Fruit fly (Drosophila melanogaster): Measurements from ENCODE around the gene CG43134.

CG43134 gene

DNA sequence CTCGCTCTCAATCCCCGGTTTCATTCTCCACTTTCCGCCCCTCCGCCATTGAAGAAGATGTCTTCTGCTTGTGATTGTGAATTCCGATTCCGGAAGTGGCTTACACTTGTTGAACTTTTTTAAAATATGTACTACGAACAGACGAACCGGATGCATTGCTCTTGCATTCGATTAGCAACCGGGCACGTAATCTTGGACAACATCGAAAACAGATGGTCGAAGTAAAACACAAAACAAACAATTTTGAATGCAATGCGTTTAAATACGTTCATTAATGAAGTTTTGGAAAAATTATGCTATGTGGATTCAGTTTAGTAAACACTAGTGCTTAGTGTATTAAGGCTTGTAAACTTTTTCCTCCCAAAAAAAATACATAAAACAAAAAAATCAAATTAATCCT is 1.1 kb upstream of the CG43134 start, which contains the start of gene Muc4B:
TSS of gene Muc4B (minus strand) at position 101 of the 400 bp plus-strand sequence.
- TF ChIP-seq CG17801 (GFP tag; optimal IDR thresholded peaks at IDR 0.05; ENCODE audit: partially characterized antibody) = no peak

DNA sequence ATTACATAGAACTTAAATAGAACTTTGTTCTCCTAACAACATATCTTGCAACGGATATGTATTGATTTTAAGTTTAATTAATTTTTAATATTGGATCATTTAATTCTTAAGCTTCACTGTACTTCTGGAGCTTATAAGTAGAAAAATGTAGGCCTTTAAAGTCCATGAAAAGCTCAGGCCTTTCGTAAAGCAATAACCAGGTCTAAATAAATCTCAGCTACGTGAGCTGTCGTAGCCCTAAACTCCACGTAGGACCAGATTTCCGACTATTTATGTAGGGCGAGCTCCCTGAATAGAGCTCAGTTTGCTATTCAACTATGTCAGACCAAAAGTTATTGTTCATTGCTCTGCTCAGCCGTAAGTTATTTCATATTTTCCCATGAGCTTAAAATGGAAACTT is 964 bp downstream of the CG43134 start, which contains the start of gene CG43135:
TSS of gene CG43135 (plus strand) at position 301 of the 400 bp plus-strand sequence.
- no peak for TF ChIP-seq CG17801 (GFP tag; optimal IDR thresholded peaks at IDR 0.05; ENCODE audit: partially characterized antibody)

DNA sequence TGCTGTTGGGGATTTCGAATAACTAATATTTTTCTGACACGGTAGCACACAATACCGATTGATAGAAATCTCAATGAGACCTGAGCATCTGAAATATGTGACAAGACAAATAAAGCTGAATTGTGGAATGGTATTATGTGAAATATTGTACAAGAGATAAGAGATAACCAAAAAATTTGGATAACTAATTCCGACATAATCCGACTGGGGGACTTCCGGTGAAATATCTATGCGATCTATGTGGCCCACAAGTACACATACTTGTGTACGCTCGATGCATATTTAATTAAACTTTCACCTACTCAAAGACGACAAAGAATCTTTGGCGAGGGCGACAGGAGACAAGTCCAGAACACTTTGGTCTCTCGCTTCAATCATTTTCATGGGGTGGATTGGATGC is 5.6 kb downstream of the CG43134 start, which contains the start of gene CG15576:
TSS of gene CG15576 (minus strand) at position 101 of the 400 bp plus-strand sequence.
- TF ChIP-seq CG17801 (GFP tag; optimal IDR thresholded peaks at IDR 0.05; ENCODE audit: partially characterized antibody) = no peak

DNA sequence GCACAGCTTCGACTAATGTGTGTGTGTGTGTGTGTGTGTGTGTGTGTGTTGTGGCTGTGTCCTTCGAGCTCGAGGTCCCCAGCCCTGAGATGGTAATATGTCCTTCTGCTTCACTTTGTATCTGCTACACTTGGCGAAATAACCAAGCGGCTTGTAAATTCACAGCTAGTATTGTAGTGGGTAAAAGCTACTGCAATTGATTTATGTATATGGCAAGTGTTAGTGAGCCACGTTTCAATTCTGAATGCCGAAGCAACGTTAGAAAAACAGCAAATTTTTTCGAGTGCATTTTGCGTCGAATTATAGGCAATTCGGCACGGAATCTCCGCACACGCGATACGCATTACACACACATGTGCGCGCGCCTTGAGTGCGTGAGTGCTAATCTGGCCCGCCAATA is 15.5 kb downstream of the CG43134 start:
- no peak for TF ChIP-seq CG17801 (GFP tag; optimal IDR thresholded peaks at IDR 0.05; ENCODE audit: partially characterized antibody)

DNA sequence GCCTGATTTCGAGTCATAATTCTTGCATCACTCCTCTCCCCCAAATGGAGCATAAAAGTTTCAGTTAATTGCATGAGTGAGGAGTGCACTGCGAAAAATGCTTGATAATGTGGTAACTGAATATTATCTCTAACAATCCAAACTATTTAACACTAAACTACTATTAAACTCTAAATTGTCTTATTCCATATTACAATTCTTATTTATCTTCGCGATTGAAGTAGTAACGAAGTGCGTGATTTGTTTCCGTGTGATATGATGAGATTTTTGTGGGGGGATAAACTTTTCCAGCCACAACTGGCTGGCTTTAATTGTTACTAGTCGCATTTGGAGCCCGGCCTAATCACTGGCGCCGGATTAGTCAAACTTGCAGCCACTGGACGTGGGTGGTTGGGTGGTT is 17.2 kb downstream of the CG43134 start:
- TF ChIP-seq CG17801 (GFP tag; optimal IDR thresholded peaks at IDR 0.05; ENCODE audit: partially characterized antibody) = no peak

DNA sequence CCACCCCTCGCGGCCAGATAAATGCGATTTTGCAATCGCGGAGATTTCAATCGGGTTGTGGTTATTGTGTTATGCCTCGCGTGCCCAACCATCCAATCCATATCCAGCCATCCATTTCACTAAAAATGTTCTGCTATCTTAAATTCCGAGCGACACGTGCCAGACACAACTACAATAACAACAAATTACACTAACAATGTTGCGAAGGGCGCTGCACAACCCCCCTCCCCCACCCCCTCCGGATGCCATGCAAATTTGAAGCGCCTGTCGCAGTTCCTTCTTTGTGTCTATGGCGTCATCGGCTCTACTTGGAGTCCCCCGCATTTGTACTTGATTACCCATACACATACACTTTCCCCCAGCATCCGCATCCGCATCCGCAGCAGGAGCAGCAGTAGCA is 18.2 kb downstream of the CG43134 start:
- TF ChIP-seq CG17801 (GFP tag; optimal IDR thresholded peaks at IDR 0.05; ENCODE audit: partially characterized antibody) = no peak

DNA sequence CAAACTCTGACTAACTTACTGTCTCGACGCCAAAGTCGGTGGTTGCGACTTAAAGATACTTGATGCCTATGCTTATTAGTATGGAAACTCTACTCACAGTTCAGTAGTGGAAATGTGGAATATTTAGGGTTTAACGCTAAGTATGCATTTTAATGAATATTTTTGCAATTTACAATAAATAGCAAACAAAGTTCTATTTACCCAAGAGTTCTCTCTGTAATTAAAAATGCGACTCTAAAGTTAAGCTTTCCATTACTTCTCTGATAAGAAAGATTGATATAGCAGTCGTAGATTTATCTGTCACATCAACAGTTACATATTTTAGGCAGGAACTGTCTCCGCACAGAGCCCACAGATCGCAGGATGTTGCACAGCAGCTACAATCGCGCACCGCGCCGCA is 18.7 kb downstream of the CG43134 start, which contains the start of gene CG12691:
TSS of gene CG12691 (plus strand) at position 301 of the 400 bp plus-strand sequence.
- no peak for TF ChIP-seq CG17801 (GFP tag; optimal IDR thresholded peaks at IDR 0.05; ENCODE audit: partially characterized antibody)

DNA sequence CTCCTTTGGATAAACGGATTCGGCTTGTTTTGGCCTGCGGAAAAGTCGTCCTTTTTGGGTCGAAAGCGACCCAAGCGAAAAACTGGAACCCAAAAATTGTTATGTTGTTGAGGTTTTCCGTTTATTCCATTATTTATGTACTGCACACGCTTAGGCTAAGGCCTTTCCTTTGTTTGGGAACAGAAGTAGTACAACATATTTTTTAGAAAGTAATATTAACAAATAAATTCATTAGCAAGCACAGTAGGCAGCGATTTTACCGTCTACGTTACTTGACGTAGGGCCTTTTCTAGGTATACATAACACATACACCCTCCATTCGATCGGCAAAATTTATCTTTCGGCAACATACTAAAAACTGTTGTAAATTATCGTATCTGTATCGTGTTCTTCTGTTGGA is 21.3 kb downstream of the CG43134 start, which contains the start of gene CG15572:
TSS of gene CG15572 (plus strand) at position 301 of the 400 bp plus-strand sequence.
- TF ChIP-seq CG17801 (GFP tag; optimal IDR thresholded peaks at IDR 0.05; ENCODE audit: partially characterized antibody) = no peak

DNA sequence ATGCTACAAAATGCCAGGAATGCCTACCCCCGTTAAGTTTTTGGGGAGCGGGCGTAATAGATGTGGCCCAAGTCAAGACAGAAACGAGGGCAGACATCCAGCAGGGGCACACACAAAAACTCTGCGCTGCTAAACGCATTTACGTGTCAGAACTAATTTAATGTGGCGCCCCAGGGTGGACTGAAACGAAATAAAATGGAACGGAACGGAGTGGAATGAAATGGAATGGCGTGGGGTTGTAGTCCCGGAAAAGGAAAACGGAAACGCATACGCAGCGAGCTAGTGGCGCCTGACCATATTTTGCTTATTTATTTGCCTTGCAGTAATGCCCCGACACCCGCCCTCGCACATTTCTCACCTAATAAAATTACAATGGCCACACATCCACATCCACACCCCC is 26.4 kb downstream of the CG43134 start:
- TF ChIP-seq CG17801 (GFP tag; optimal IDR thresholded peaks at IDR 0.05; ENCODE audit: partially characterized antibody) = no peak

DNA sequence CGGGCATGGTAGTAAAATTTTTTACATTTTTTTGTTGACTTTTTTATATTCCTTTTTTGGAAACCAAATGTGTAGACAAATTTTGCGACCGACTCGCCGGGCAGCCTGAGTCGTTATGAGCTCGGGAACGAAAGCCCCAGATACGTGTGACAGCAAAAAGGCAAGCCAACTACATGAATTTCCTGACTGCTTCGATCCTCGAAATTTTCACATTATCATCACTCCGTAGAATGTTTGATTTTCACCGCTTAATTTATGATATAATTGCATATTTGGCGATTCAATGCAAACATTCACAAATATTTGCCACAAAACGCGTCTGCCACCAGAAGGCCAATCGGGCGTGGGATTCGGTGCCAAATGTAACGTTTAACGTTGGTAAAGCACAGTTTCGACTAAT is 29.8 kb downstream of the CG43134 start, which contains the start of gene CG15577:
TSS of gene CG15577 (minus strand) at position 101 of the 400 bp plus-strand sequence.
- no peak for TF ChIP-seq CG17801 (GFP tag; optimal IDR thresholded peaks at IDR 0.05; ENCODE audit: partially characterized antibody)

DNA sequence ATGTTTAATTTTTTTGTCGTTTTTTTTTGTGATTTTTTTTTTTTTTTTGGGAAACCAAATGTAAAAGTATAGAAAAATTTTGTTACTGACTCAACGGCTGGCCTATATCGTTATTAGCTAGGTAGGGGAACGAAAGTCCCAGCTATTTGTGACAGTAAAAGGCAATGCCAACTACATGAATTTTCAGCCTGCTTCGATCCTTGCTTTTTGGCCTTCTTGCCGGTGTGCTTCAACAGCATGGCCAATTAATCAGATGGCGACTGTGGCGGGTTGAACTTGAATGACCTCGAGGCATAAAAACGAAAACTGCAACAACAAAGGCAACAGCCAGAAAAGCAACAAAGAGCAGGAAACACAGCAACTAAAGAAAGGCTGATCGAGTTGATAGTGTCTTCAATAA is 30.7 kb downstream of the CG43134 start, which contains the start of gene CG15578:
TSS of gene CG15578 (minus strand) at position 101 of the 400 bp plus-strand sequence.
- TF ChIP-seq CG17801 (GFP tag; optimal IDR thresholded peaks at IDR 0.05; ENCODE audit: partially characterized antibody) = no peak

DNA sequence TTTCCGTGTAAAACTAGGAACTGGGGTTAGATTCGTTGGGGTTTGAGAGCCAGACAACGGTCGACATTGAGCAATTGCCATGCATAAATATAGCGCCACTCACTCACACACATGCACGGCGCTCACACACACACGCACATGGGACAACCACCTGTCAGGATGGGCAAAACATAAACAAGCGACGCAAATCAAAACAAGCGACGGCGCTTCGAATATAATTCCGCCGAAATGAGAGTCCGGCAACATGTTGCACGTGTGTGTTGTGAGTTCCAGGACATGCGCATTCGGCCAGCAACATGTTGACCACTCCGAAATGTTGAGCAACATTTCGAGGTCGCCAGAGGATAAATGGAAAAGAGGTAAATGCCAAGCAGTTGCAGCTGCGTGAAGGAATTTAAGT is 33.7 kb downstream of the CG43134 start:
- TF ChIP-seq CG17801 (GFP tag; optimal IDR thresholded peaks at IDR 0.05; ENCODE audit: partially characterized antibody) = no peak

DNA sequence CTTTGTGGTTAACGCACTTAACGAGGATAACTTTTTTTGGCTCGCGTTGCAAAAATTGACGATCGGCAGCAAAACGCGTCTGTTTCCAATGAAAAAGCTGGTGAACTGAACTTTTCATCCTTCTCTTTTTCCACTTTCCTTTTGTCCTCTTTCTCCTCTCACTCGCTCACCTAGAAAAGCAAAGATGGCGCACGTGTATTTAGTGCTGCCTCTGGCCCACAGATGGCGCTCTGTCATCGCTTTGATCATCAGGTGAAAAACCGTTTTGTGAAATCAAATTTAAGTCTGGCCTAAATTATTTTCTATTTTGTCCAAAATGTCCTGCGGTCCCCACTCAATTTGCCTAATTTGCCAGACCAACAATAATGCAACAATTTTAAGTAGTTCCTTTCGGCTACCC is 46.3 kb downstream of the CG43134 start:
- TF ChIP-seq CG17801 (GFP tag; optimal IDR thresholded peaks at IDR 0.05; ENCODE audit: partially characterized antibody) = no peak
